Fruit fly (Drosophila melanogaster): ENCODE results near the gene Vps2.

Gene Vps2

dm6 chr3R:26013664-26013948, 39.0 kb upstream of the Vps2 start:
- TF ChIP-seq Rel (GFP tag; optimal IDR thresholded peaks at IDR 0.05) (no peak), Rel (tag; optimal IDR thresholded peaks at IDR 0.05) (peak; percentile 31), psq (GFP tag; optimal IDR thresholded peaks at IDR 0.05) (no peak)

DNA sequence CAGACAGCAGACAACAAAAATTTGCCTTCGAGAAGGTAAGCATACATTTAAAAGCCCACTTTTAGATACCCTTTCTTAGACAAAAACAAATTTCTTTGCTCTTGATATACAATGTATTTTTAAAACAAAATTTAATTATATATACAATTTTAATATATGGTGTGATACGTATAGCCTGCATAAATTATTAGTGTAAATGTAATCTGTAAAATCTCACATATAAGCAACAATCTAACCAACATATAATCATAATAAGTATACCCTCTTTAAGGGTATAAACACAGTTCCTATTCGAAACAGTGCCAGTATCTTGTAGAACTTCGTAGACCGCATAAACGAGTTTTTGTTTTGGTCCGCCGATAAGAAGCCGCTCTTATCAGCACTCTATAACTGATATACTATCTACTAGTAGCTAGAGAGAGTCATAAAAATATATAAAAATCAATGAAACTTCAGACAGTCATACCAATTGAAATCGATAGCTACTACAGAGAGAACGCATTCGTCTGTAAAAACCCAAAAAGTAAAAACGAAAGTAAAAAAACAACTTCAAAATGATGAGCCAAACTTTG, 38.3 kb upstream of the Vps2 start, which contains the start of gene Kaz-m1:
Gene Kaz-m1, plus strand, starts transcription at position 460 of the 572 bp plus-strand sequence.
- TF ChIP-seq dl (GFP tag; optimal IDR thresholded peaks at IDR 0.05; ENCODE audit: insufficient read depth in 1 of 2, partially characterized antibody in 2 of 2), result no peak
- no peak for TF ChIP-seq GATAd (GFP tag; optimal IDR thresholded peaks at IDR 0.05)
- TF ChIP-seq Rel (GFP tag; optimal IDR thresholded peaks at IDR 0.05), result no peak
- no peak for TF ChIP-seq Rel (tag; optimal IDR thresholded peaks at IDR 0.05)
- no peak for TF ChIP-seq Hnf4 (GFP tag; optimal IDR thresholded peaks at IDR 0.05)
- peak; percentile 10 for TF ChIP-seq HLH106 (tag; optimal IDR thresholded peaks at IDR 0.05)
- TF ChIP-seq Dif (GFP tag; optimal IDR thresholded peaks at IDR 0.05; ENCODE audit: partially characterized antibody), result no peak
- peak; percentile 8 for TF ChIP-seq rgr (GFP tag; optimal IDR thresholded peaks at IDR 0.05)
- peak in 1 of 2 experiments; percentile 28 for TF ChIP-seq foxo (GFP tag; optimal IDR thresholded peaks at IDR 0.05)
- no peak for TF ChIP-seq tai (GFP tag; optimal IDR thresholded peaks at IDR 0.05)
- peak; percentile 17 for TF ChIP-seq br (GFP tag; optimal IDR thresholded peaks at IDR 0.05)

DNA sequence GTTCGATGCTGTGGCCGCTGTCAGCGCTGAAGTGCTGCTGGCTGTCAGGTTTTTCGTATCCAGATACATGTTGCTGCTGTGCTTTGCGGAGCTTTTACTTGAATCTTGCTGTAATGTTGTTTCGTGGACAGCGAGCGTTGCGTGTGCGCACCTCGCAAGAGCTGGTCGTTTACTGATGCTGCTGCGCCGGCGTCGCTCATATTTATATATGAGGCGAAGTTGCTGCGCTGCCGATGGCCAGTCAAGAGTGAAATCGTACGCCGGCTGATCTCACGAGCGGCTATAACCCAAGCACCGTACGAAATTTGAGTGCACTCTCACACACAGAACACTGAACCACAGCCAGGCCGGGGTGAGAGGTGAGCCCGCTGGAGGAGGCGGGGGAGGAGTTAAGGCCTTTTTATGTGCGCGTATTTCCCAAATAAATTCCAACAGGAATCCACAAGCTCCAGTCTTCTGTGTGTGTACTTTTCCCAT, 35.3 kb upstream of the Vps2 start:
- TF ChIP-seq woc (GFP tag; optimal IDR thresholded peaks at IDR 0.05) (no peak), Myc (optimal IDR thresholded peaks at IDR 0.05) (no peak), CG9705 (GFP tag; optimal IDR thresholded peaks at IDR 0.05) (no peak), Vsx2 (GFP tag; optimal IDR thresholded peaks at IDR 0.05; ENCODE audit: partially characterized antibody) (no peak), jim (GFP tag; optimal IDR thresholded peaks at IDR 0.05) (no peak), Sp1 (GFP tag; optimal IDR thresholded peaks at IDR 0.05) (no peak), Hr83 (GFP tag; optimal IDR thresholded peaks at IDR 0.05; ENCODE audit: poor library complexity, severe bottlenecking) (peak; percentile 42), sv (GFP tag; optimal IDR thresholded peaks at IDR 0.05) (no peak), dl (GFP tag; optimal IDR thresholded peaks at IDR 0.05; ENCODE audit: insufficient read depth in 1 of 2, partially characterized antibody in 2 of 2) (no peak), fru (GFP tag; optimal IDR thresholded peaks at IDR 0.05) (no peak), usp (GFP tag; optimal IDR thresholded peaks at IDR 0.05) (no peak), h (GFP tag; optimal IDR thresholded peaks at IDR 0.05) (no peak), Rel (GFP tag; optimal IDR thresholded peaks at IDR 0.05) (no peak), Rel (tag; optimal IDR thresholded peaks at IDR 0.05) (peak; percentile 51), dmrt93B (GFP tag; optimal IDR thresholded peaks at IDR 0.05) (no peak), lola (GFP tag; optimal IDR thresholded peaks at IDR 0.05) (no peak), br (GFP tag; optimal IDR thresholded peaks at IDR 0.05) (no peak), Hr78 (GFP tag; optimal IDR thresholded peaks at IDR 0.05) (no peak)

DNA sequence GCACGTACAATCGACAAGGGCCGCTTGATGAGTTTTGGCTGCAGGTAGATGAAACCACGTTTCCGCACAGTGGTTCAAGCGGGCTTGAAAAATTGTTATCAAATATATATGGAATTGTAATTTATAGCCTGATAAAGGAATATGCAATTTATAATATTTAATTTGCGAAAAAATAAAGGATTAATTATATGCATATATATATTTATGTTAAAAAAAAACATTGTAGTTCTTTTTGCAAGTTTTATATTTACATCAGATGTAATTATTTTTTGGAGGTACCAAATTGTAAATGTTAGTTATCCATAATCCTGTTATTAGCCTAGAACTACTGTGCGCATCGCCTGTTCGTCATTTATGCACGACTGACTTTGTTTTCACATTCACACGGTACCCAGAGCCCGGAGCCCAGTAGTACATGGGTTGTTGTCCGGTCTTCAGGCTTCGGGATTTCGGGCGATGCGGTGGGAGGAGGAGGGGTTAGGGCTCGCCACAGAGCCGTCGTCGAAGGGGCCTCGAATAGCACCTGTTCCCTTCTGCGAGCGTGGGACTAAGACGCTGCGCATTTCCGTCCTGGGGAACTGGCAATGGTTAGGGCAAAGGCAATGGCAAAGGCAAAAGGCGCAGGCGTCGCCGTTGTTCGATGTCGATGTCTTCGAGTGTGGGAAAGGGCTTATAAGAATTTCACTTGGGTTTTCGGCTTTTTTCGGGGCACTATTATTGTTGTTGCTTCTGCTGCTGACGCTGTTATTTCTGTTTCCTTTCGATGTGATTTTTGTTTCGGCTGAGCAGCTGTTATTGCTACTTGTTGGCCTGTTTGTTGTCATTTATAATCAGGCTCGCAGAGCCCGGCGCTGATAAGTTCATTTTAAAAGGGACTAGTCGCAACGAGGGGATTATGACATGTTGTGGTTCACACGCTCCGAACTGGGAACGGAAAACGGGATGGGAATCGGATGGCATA, 34.6 kb upstream of the Vps2 start:
- TF ChIP-seq dl (GFP tag; optimal IDR thresholded peaks at IDR 0.05; ENCODE audit: insufficient read depth in 1 of 2, partially characterized antibody in 2 of 2) (no peak), Abd-B (GFP tag; optimal IDR thresholded peaks at IDR 0.05) (no peak), Jra (GFP tag; optimal IDR thresholded peaks at IDR 0.05) (peak; percentile 58), jim (GFP tag; optimal IDR thresholded peaks at IDR 0.05) (peak; percentile 49), sage (GFP tag; optimal IDR thresholded peaks at IDR 0.05) (peak; percentile 36), sv (GFP tag; optimal IDR thresholded peaks at IDR 0.05) (peak; percentile 41), HLH106 (tag; optimal IDR thresholded peaks at IDR 0.05) (peak; percentile 94), usp (GFP tag; optimal IDR thresholded peaks at IDR 0.05) (no peak), ey (GFP tag; optimal IDR thresholded peaks at IDR 0.05) (peak; percentile 63), Vsx2 (GFP tag; optimal IDR thresholded peaks at IDR 0.05; ENCODE audit: partially characterized antibody) (peak; percentile 17), Dfd (GFP tag; optimal IDR thresholded peaks at IDR 0.05) (peak; percentile 83), Dif (GFP tag; optimal IDR thresholded peaks at IDR 0.05; ENCODE audit: partially characterized antibody) (peak; percentile 2), brk (GFP tag; optimal IDR thresholded peaks at IDR 0.05) (peak; percentile 79), tai (GFP tag; optimal IDR thresholded peaks at IDR 0.05) (peak; percentile 76), Mio (GFP tag; optimal IDR thresholded peaks at IDR 0.05) (no peak), N (GFP tag; optimal IDR thresholded peaks at IDR 0.05) (no peak), Hr83 (GFP tag; optimal IDR thresholded peaks at IDR 0.05; ENCODE audit: poor library complexity, severe bottlenecking) (peak; percentile 96), Myc (optimal IDR thresholded peaks at IDR 0.05) (no peak), OdsH (GFP tag; optimal IDR thresholded peaks at IDR 0.05) (peak; percentile 93), lola (GFP tag; optimal IDR thresholded peaks at IDR 0.05) (no peak), CG9705 (GFP tag; optimal IDR thresholded peaks at IDR 0.05) (peak; percentile 90), h (GFP tag; optimal IDR thresholded peaks at IDR 0.05) (peak; percentile 84), CG32264 (GFP tag; optimal IDR thresholded peaks at IDR 0.05) (no peak), psq (GFP tag; optimal IDR thresholded peaks at IDR 0.05) (peak; percentile 95), br (GFP tag; optimal IDR thresholded peaks at IDR 0.05) (peak; percentile 74), pan (optimal IDR thresholded peaks at IDR 0.05) (no peak), rgr (GFP tag; optimal IDR thresholded peaks at IDR 0.05) (peak; percentile 87), Hnf4 (GFP tag; optimal IDR thresholded peaks at IDR 0.05) (peak; percentile 77), woc (GFP tag; optimal IDR thresholded peaks at IDR 0.05) (peak; percentile 91), GATAd (GFP tag; optimal IDR thresholded peaks at IDR 0.05) (no peak), foxo (GFP tag; optimal IDR thresholded peaks at IDR 0.05) (peak in 1 of 2 experiments; percentile 93), dmrt93B (GFP tag; optimal IDR thresholded peaks at IDR 0.05) (peak; percentile 92), CrebA (GFP tag; optimal IDR thresholded peaks at IDR 0.05; ENCODE audit: borderline replicate concordance) (no peak)
